Worm (Caenorhabditis elegans) whole organism, L4/young adult: ENCODE measurements around the gene Y64H9A.2.

Experiments used
- W03F9.2 ChIP-seq: fragments of 150-350 bp; optimal IDR thresholded peaks from 2 replicates; lab custom pipeline; 2014; ENCODE audit warnings: missing biosample characterization, missing genetic modification characterization
- dao-5 ChIP-seq: sonication (generic microtip); optimal IDR thresholded peaks from 2 replicates; lab custom pipeline; 2016; ENCODE audit warnings: missing genotype, missing genetic modification characterization, moderate library complexity, missing compliant biosample characterization
- him-1 ChIP-seq: sonication (generic microtip); optimal IDR thresholded peaks from 2 replicates; lab custom pipeline; 2016; ENCODE audit warnings: missing genotype, missing genetic modification reagents, missing genetic modification characterization, missing compliant biosample characterization

- TF ChIP-seq dao-5 (tag; lab: Kevin White, UChicago), result no peak
- no peak for TF ChIP-seq W03F9.2 (tag; lab: Kevin White, UChicago)
- TF ChIP-seq him-1 (tag; lab: Kevin White, UChicago), result peak; percentile 3
These were observed 20.2 kb downstream of the Y64H9A.2 start, which contains the start of gene C24H10.2 for ce11 chrX:5063750-5064652.
